Worm (Caenorhabditis elegans): ENCODE results near the gene fbxa-139.
"Not testable (repeated sequence)": the region's sequence is repeated elsewhere in the genome, so short reads cannot be mapped to it uniquely, and the experiment has no call there.

Gene fbxa-139

DNA sequence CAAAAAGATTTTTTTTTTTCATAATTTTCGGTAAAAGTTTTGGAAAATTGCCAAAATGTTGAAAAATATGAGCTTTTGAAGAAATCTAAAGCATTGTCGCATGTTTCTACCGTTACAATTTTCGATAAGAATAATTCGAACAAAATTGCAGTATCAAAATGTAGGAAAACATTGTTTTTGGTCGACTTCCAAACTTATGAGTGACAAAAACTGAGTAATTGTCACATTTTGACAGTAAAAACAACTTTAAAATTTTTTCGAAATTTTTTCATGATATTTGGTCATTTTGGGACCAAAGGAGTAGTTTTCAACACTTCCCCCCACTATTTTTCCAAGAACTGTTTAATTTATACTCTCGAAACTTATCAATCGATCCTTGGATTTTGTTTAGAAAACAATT is at the start of gene fbxa-139:
TSS of gene fbxa-139 (minus strand) at position 101 of the 400 bp plus-strand sequence.
- TF ChIP-seq mab-5 (tag; optimal IDR thresholded peaks at IDR 0.05), result no peak
- TF ChIP-seq unc-62 (GFP tag; optimal IDR thresholded peaks at IDR 0.05), result no peak
- TF ChIP-seq ham-2 (GFP tag; optimal IDR thresholded peaks at IDR 0.05), result no peak
- no peak for TF ChIP-seq nhr-2 (tag; optimal IDR thresholded peaks at IDR 0.05)

DNA sequence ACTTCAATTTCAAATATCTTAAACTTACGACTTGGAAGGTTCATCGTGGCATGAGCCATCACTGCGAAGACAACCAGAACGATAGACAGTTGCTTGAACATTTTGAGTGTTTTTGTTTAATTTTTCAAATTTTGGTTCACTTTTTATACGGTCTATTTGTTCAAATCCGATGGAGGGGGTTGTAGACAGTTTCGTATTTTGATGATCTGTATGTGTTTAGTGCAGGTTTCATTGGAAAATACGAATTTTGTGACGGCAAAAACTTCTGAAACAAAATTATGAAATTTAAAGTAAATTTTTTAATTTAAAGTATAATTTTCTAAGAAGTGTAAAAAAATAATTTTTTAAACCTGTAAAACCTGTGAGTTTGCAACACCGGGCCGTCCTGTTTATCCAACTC is 48.7 kb upstream of the fbxa-139 start, which contains the start of gene C55A1.4:
TSS of gene C55A1.4 (minus strand) at position 101 of the 400 bp plus-strand sequence.
- TF ChIP-seq unc-62 (GFP tag; optimal IDR thresholded peaks at IDR 0.05); sem-2 (GFP tag; optimal IDR thresholded peaks at IDR 0.05); mab-5 (tag; optimal IDR thresholded peaks at IDR 0.05): not testable (repeated sequence)

- TF ChIP-seq lin-13 (tag; optimal IDR thresholded peaks at IDR 0.05) (no peak), ces-1 (GFP tag; optimal IDR thresholded peaks at IDR 0.05) (peak; percentile 13)
Measured at ce11 chrV:15638853-15639252, 44.4 kb upstream of the fbxa-139 start, which contains the start of gene srz-44. TSS of gene srz-44 (minus strand) at chrV:15638953.

- TF ChIP-seq nhr-76 (tag; optimal IDR thresholded peaks at IDR 0.05) (no peak), lin-32 (GFP tag; optimal IDR thresholded peaks at IDR 0.05) (no peak), nhr-28 (tag; optimal IDR thresholded peaks at IDR 0.05) (no peak)
Measured at ce11 chrV:15629543-15629942, 35.1 kb upstream of the fbxa-139 start, which contains the start of gene str-248. TSS of gene str-248 (minus strand) at chrV:15629643.

DNA sequence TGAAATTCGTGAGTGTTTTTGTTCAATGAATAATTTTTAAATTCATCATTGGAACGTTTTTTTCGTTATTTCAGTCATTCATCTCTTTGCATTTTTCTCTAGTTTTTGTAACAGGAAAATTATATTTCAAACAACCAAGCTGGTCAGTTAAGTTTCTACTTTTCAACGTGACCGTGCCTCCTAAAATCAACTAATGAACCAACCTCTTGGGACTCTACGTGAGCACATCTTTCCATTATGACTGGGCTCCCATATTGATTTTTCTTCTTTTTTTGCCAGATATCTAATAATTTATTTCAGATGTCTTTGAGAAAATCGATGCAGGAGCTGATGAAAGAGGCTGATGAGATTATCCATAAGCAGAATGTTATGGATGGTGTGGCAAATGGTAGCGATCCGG is 31.1 kb upstream of the fbxa-139 start, which contains the start of gene C55A1.11:
TSS of gene C55A1.11 (plus strand) at position 301 of the 400 bp plus-strand sequence.
- TF ChIP-seq sptf-1 (tag; optimal IDR thresholded peaks at IDR 0.05), result no peak
- TF ChIP-seq mep-1 (tag; optimal IDR thresholded peaks at IDR 0.05), result no peak
- no peak for TF ChIP-seq sem-2 (GFP tag; optimal IDR thresholded peaks at IDR 0.05)

ce11 chrV:15621518-15621917 is 27.0 kb upstream of the fbxa-139 start, which contains the start of gene C55A1.1:
TSS of gene C55A1.1 (plus strand) at chrV:15621818.
- TF ChIP-seq bed-3 (GFP tag; optimal IDR thresholded peaks at IDR 0.05) (no peak), zip-8 (tag; optimal IDR thresholded peaks at IDR 0.05) (no peak), ztf-11 (tag; optimal IDR thresholded peaks at IDR 0.05) (no peak), lsy-2 (tag; optimal IDR thresholded peaks at IDR 0.05) (no peak)

DNA sequence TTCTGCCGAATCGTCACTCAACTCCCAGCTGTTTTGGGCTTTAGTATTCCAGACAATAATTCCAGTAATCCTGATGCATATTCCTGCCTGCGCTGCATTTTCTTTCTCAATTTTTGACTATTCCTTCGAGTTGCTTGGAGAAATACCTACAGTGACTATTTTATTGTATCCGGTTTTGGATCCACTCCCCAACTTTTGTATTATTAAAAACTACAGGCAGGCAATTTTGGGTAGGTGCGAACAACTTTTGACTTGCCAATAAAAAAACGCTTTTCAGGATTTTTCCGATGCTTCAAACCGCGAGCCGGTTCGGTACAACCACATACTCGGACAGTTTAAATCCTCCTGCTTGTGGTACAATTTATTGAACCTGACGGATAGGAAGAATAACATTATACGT is 20.1 kb upstream of the fbxa-139 start:
- TF ChIP-seq drap-1 (GFP tag; optimal IDR thresholded peaks at IDR 0.05), result no peak
- TF ChIP-seq hlh-1 (tag; optimal IDR thresholded peaks at IDR 0.05), result no peak

- TF ChIP-seq unc-120 (tag; optimal IDR thresholded peaks at IDR 0.05; ENCODE audit: poor library complexity, severe bottlenecking), result no peak
- TF ChIP-seq lin-32 (GFP tag; optimal IDR thresholded peaks at IDR 0.05), result no peak
- TF ChIP-seq tbx-8 (GFP tag; optimal IDR thresholded peaks at IDR 0.05), result no peak
- no peak for TF ChIP-seq ztf-11 (tag; optimal IDR thresholded peaks at IDR 0.05)
- no peak for TF ChIP-seq unc-62 (GFP tag; optimal IDR thresholded peaks at IDR 0.05)
- TF ChIP-seq sptf-1 (tag; optimal IDR thresholded peaks at IDR 0.05), result no peak
Measured at ce11 chrV:15612886-15613285, 18.4 kb upstream of the fbxa-139 start, which contains the start of gene str-263. TSS of gene str-263 (plus strand) at chrV:15613186.

DNA sequence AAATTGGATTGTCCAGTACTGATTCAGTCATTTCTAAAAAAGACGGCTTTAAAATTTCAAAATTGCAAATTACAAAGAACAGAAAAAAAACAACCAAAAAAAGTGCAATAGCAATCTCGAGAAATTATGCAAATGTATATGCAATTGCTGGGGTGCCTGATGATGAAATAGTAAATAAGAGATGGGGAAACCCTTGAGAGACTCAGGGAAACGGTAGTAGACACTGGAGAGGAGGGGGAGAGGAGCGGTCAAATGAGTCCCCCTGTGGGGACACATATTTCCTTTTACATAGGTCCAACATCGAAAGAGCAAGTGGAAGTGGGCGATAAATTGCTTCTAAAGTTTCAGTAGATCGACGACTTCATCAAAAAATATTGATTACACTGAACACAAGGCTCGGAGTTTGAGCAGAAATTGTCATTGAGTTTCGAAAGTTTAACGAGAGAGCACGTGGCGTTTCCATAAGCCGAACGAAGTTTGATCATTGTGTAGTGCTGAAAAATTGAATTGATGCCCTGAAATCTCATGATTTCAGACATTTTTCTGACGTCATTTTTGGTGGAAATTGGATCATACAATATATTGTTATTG is 16.0 kb upstream of the fbxa-139 start, which contains the start of the genes fbxa-153 and str-12:
TSS of gene fbxa-153 (minus strand) at position 35 of the 591 bp plus-strand sequence.
TSS of gene str-12 (plus strand) at position 541 of the 591 bp plus-strand sequence.
- no peak for TF ChIP-seq elt-1 (tag; optimal IDR thresholded peaks at IDR 0.05; ENCODE audit: borderline replicate concordance, insufficient read depth)
- peak; percentile 85 for TF ChIP-seq mep-1 (tag; optimal IDR thresholded peaks at IDR 0.05)
- no peak for TF ChIP-seq lin-13 (tag; optimal IDR thresholded peaks at IDR 0.05)
- TF ChIP-seq bed-3 (GFP tag; optimal IDR thresholded peaks at IDR 0.05), result no peak
- TF ChIP-seq cnd-1 (tag; optimal IDR thresholded peaks at IDR 0.05), result peak; percentile 52
- peak; percentile 79 for TF ChIP-seq ces-1 (GFP tag; optimal IDR thresholded peaks at IDR 0.05)
- TF ChIP-seq unc-120 (tag; optimal IDR thresholded peaks at IDR 0.05; ENCODE audit: poor library complexity, severe bottlenecking), result no peak
- no peak for TF ChIP-seq ceh-83 (GFP tag; optimal IDR thresholded peaks at IDR 0.05)
- TF ChIP-seq nhr-2 (tag; optimal IDR thresholded peaks at IDR 0.05), result peak; percentile 29
- peak; percentile 7 for TF ChIP-seq M03D4.4 (tag; optimal IDR thresholded peaks at IDR 0.05)
- no peak for TF ChIP-seq ztf-11 (tag; optimal IDR thresholded peaks at IDR 0.05)
- no peak for TF ChIP-seq unc-62 (GFP tag; optimal IDR thresholded peaks at IDR 0.05)
- no peak for TF ChIP-seq ceh-43 (GFP tag; optimal IDR thresholded peaks at IDR 0.05)
- TF ChIP-seq unc-39 (tag; optimal IDR thresholded peaks at IDR 0.05), result no peak
- no peak for TF ChIP-seq nhr-76 (tag; optimal IDR thresholded peaks at IDR 0.05)
- TF ChIP-seq hlh-1 (tag; optimal IDR thresholded peaks at IDR 0.05), result no peak
- TF ChIP-seq lin-32 (GFP tag; optimal IDR thresholded peaks at IDR 0.05), result no peak
- no peak for TF ChIP-seq elt-3 (tag; optimal IDR thresholded peaks at IDR 0.05)
- TF ChIP-seq mls-2 (tag; optimal IDR thresholded peaks at IDR 0.05), result peak; percentile 44
- TF ChIP-seq sptf-1 (tag; optimal IDR thresholded peaks at IDR 0.05), result no peak
- peak; percentile 62 for TF ChIP-seq drap-1 (GFP tag; optimal IDR thresholded peaks at IDR 0.05)
- TF ChIP-seq tbx-8 (GFP tag; optimal IDR thresholded peaks at IDR 0.05), result no peak
- TF ChIP-seq blmp-1 (tag; optimal IDR thresholded peaks at IDR 0.05), result no peak
- no peak for TF ChIP-seq nhr-28 (tag; optimal IDR thresholded peaks at IDR 0.05)
- TF ChIP-seq mab-5 (tag; optimal IDR thresholded peaks at IDR 0.05), result no peak
- no peak for TF ChIP-seq nhr-237 (tag; optimal IDR thresholded peaks at IDR 0.05)
